Fruit fly (Drosophila melanogaster): ENCODE measurements around the gene CG14115.

The CG14115 gene

DNA sequence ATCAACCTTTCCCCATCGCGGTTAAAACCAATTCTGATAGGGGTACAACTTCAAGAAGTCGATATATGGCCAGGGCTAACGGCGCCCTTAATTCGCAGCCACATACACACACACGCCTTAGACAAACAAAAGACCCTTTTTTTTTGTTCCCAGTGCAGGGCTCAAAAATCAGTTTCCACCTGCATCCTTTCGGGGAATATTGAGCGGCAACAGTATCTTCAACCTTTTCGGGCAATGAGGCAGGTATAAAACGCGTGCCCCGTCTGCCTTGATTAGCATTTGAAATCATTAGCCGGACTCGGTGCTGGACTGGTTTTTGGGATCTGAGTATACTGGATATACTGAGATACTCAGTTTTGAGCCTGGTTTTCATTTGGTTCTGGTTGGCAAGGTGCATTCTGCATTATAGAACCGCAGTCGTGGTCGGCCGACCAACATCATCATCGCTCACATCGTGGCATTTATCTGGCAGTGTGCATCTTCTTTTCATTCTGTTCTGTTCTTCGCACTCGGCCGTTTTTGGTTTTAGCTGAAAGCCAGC is 12.9 kb upstream of the CG14115 start:
- peak; percentile 68 for TF ChIP-seq zen (tag; optimal IDR thresholded peaks at IDR 0.05)
- TF ChIP-seq lola (GFP tag; optimal IDR thresholded peaks at IDR 0.05), result no peak
- peak; percentile 31 for TF ChIP-seq sqz (GFP tag; optimal IDR thresholded peaks at IDR 0.05)
- no peak for TF ChIP-seq ara (GFP tag; IDR thresholded peaks at IDR 0.05)
- no peak for TF ChIP-seq toy (GFP tag; IDR thresholded peaks at IDR 0.05)
- TF ChIP-seq tll (GFP tag; optimal IDR thresholded peaks at IDR 0.05), result peak in 1 of 2 experiments; percentile 95
- TF ChIP-seq CG10209 (GFP tag; optimal IDR thresholded peaks at IDR 0.05), result no peak
- TF ChIP-seq CG2712 (tag; optimal IDR thresholded peaks at IDR 0.05), result no peak
- no peak for TF ChIP-seq esg (GFP tag; conservative IDR thresholded peaks at IDR 0.05)
- TF ChIP-seq grau (tag; optimal IDR thresholded peaks at IDR 0.05), result no peak
- no peak for TF ChIP-seq CG17361 (GFP tag; IDR thresholded peaks at IDR 0.05)
- no peak for TF ChIP-seq CG3163 (GFP tag; optimal IDR thresholded peaks at IDR 0.05)
- peak; percentile 79 for TF ChIP-seq kni (GFP tag; optimal IDR thresholded peaks at IDR 0.05)
- peak; percentile 78 for TF ChIP-seq Kr (GFP tag; optimal IDR thresholded peaks at IDR 0.05)
- no peak for TF ChIP-seq knrl (GFP tag; IDR thresholded peaks at IDR 0.05; ENCODE audit: partially characterized antibody)
- TF ChIP-seq Eip74EF (GFP tag; optimal IDR thresholded peaks at IDR 0.05), result no peak
- TF ChIP-seq ac (GFP tag; optimal IDR thresholded peaks at IDR 0.05), result peak; percentile 75
- TF ChIP-seq Bdp1 (GFP tag; optimal IDR thresholded peaks at IDR 0.05), result no peak
- peak; percentile 78; the same call in 1 of the 3 replicates for TF ChIP-seq CG2199 (GFP tag; IDR thresholded peaks at IDR 0.05)
- no peak for TF ChIP-seq CG17912 (GFP tag; optimal IDR thresholded peaks at IDR 0.05)
- no peak for TF ChIP-seq lmd (GFP tag; IDR thresholded peaks at IDR 0.05)
- no peak for TF ChIP-seq Fer1 (GFP tag; optimal IDR thresholded peaks at IDR 0.05)
- 0 out of 3 replicates have a peak, but pooled peaks have one; percentile 8 for TF ChIP-seq ken (GFP tag; IDR thresholded peaks at IDR 0.05)
- TF ChIP-seq Jarid2 (GFP tag; optimal IDR thresholded peaks at IDR 0.05), result no peak
- TF ChIP-seq CG9797 (GFP tag; optimal IDR thresholded peaks at IDR 0.05), result no peak
- TF ChIP-seq CG4820 (GFP tag; optimal IDR thresholded peaks at IDR 0.05), result no peak
- peak; percentile 13 for TF ChIP-seq gcm (GFP tag; optimal IDR thresholded peaks at IDR 0.05)
- TF ChIP-seq HLH4C (GFP tag; IDR thresholded peaks at IDR 0.05; ENCODE audit: partially characterized antibody), result no peak
- TF ChIP-seq corto (GFP tag; optimal IDR thresholded peaks at IDR 0.05), result peak; percentile 51
- no peak for TF ChIP-seq gem (tag; optimal IDR thresholded peaks at IDR 0.05)
- TF ChIP-seq caup (GFP tag; optimal IDR thresholded peaks at IDR 0.05; ENCODE audit: severe bottlenecking), result no peak
- no peak for TF ChIP-seq Mad (GFP tag; optimal IDR thresholded peaks at IDR 0.05)
- no peak for TF ChIP-seq p53 (GFP tag; optimal IDR thresholded peaks at IDR 0.05)
- no peak for TF ChIP-seq CG1602 (GFP tag; optimal IDR thresholded peaks at IDR 0.05)
- TF ChIP-seq CG2875 (GFP tag; optimal IDR thresholded peaks at IDR 0.05), result no peak
- TF ChIP-seq D19B (GFP tag; optimal IDR thresholded peaks at IDR 0.05), result no peak
- TF ChIP-seq Ets65A (GFP tag), result peak; percentile 51
- no peak for TF ChIP-seq H15 (GFP tag; IDR thresholded peaks at IDR 0.05)

dm6 chr3L:13068293-13068692 is 7.1 kb upstream of the CG14115 start:
- peak; percentile 16 for TF ChIP-seq chn (GFP tag; optimal IDR thresholded peaks at IDR 0.05)
- TF ChIP-seq lov (optimal IDR thresholded peaks at IDR 0.05), result no peak
- TF ChIP-seq lov (GFP tag; IDR thresholded peaks at IDR 0.05), result peak; percentile 56; the same call in 1 of the 3 replicates
- peak; percentile 24 for TF ChIP-seq CG1602 (GFP tag; optimal IDR thresholded peaks at IDR 0.05)
- no peak for TF ChIP-seq row (GFP tag; IDR thresholded peaks at IDR 0.05)
- no peak for TF ChIP-seq CrebB (tag; optimal IDR thresholded peaks at IDR 0.05)
- peak; percentile 46 for TF ChIP-seq CG33557 (GFP tag; optimal IDR thresholded peaks at IDR 0.05)
- TF ChIP-seq trem (tag; optimal IDR thresholded peaks at IDR 0.05), result peak; percentile 22
- TF ChIP-seq zen (tag; optimal IDR thresholded peaks at IDR 0.05), result peak; percentile 51
- peak; percentile 43 for TF ChIP-seq Blimp-1 (GFP tag; optimal IDR thresholded peaks at IDR 0.05)
- TF ChIP-seq HmgD (GFP tag; optimal IDR thresholded peaks at IDR 0.05), result no peak
- TF ChIP-seq CG7839 (tag; optimal IDR thresholded peaks at IDR 0.05), result peak; percentile 25
- TF ChIP-seq knrl (GFP tag; IDR thresholded peaks at IDR 0.05; ENCODE audit: partially characterized antibody), result no peak
- TF ChIP-seq CG13894 (tag; optimal IDR thresholded peaks at IDR 0.05), result no peak
- TF ChIP-seq CG31388 (GFP tag; optimal IDR thresholded peaks at IDR 0.05), result no peak
- TF ChIP-seq sob (GFP tag; IDR thresholded peaks at IDR 0.05), result no peak
